Worm (Caenorhabditis elegans): ENCODE measurements around the gene C16C10.1.

Gene C16C10.1

ce11 chrIII:4195306-4196008 lies 14.2 kb upstream of the C16C10.1 start (continued):
- TF ChIP-seq blmp-1 (tag; optimal IDR thresholded peaks at IDR 0.05) (peak; percentile 77), elt-2 (tag; optimal IDR thresholded peaks at IDR 0.05) (peak; percentile 60), fkh-4 (tag; optimal IDR thresholded peaks at IDR 0.05; ENCODE audit: borderline replicate concordance) (peak; percentile 32), lsy-2 (tag; optimal IDR thresholded peaks at IDR 0.05) (peak; percentile 2 to 51), nhr-77 (tag; optimal IDR thresholded peaks at IDR 0.05) (no peak), C16A3.4 (tag; optimal IDR thresholded peaks at IDR 0.05) (peak; percentile 43), hlh-4 (tag; optimal IDR thresholded peaks at IDR 0.05) (no peak), snpc-4 (tag; optimal IDR thresholded peaks at IDR 0.05) (no peak), ztf-11 (tag; optimal IDR thresholded peaks at IDR 0.05) (no peak), nhr-28 (tag; optimal IDR thresholded peaks at IDR 0.05) (no peak), sox-4 (tag; optimal IDR thresholded peaks at IDR 0.05) (no peak), tlp-1 (tag; optimal IDR thresholded peaks at IDR 0.05) (no peak), unc-86 (tag; optimal IDR thresholded peaks at IDR 0.05) (no peak), efl-3 (GFP tag; optimal IDR thresholded peaks at IDR 0.05) (no peak), pag-3 (tag; optimal IDR thresholded peaks at IDR 0.05; ENCODE audit: borderline replicate concordance, insufficient read depth) (no peak), rnt-1 (tag; optimal IDR thresholded peaks at IDR 0.05) (peak; percentile 53), efl-1 (optimal IDR thresholded peaks at IDR 0.05) (peak; percentile 44 to 50), efl-1 (GFP tag; optimal IDR thresholded peaks at IDR 0.05 in 1 of 2) (peak in 1 of 2 experiments; percentile 8), jun-1 (tag; optimal IDR thresholded peaks at IDR 0.05) (no peak), sup-37 (GFP tag; optimal IDR thresholded peaks at IDR 0.05) (peak; percentile 41), nhr-76 (tag; optimal IDR thresholded peaks at IDR 0.05) (no peak), nhr-237 (tag; optimal IDR thresholded peaks at IDR 0.05) (no peak), nhr-85 (tag) (peak; percentile 80), snu-23 (GFP tag; optimal IDR thresholded peaks at IDR 0.05) (peak; percentile 49), dsc-1 (tag; optimal IDR thresholded peaks at IDR 0.05) (peak; percentile 64)

- peak; percentile 34 for TF ChIP-seq ztf-4 (tag; optimal IDR thresholded peaks at IDR 0.05)
- TF ChIP-seq grh-1 (GFP tag; IDR thresholded peaks at IDR 0.05) = no peak
- no peak for TF ChIP-seq F16B12.6 (tag; optimal IDR thresholded peaks at IDR 0.05)
- TF ChIP-seq rnt-1 (tag; optimal IDR thresholded peaks at IDR 0.05) = peak; percentile 14
- TF ChIP-seq nhr-85 (tag) = peak; percentile 72
- TF ChIP-seq mab-9 (GFP tag; IDR thresholded peaks at IDR 0.05) = 0 out of 2 replicates have a peak, but pooled peaks have one; percentile 1
Observed at ce11 chrIII:4194349-4195110, 13.3 kb upstream of the C16C10.1 start.

ce11 chrIII:4193659-4194103 lies 12.4 kb upstream of the C16C10.1 start, which contains the start of gene xbp-1:
Gene xbp-1, plus strand, starts transcription at chrIII:4193809.
- TF ChIP-seq nhr-90 (tag; optimal IDR thresholded peaks at IDR 0.05; ENCODE audit: poor library complexity) (peak; percentile 80), irx-1 (tag; optimal IDR thresholded peaks at IDR 0.05) (peak; percentile 45), nhr-77 (tag; optimal IDR thresholded peaks at IDR 0.05) (peak; percentile 84), ceh-88 (GFP tag; IDR thresholded peaks at IDR 0.05) (no peak), lin-15B (tag; optimal IDR thresholded peaks at IDR 0.05) (peak; percentile 68), unc-62 (GFP tag; optimal IDR thresholded peaks at IDR 0.05) (peak; percentile 4), swsn-7 (tag; optimal IDR thresholded peaks at IDR 0.05) (peak; percentile 78), Y116A8C.19 (tag; optimal IDR thresholded peaks at IDR 0.05; ENCODE audit: borderline replicate concordance) (no peak), fos-1 (tag; optimal IDR thresholded peaks at IDR 0.05) (peak; percentile 94), nhr-20 (tag; optimal IDR thresholded peaks at IDR 0.05) (peak; percentile 84), mab-9 (GFP tag; IDR thresholded peaks at IDR 0.05) (no peak), ceh-8 (GFP tag; optimal IDR thresholded peaks at IDR 0.05) (peak; percentile 30), lir-3 (tag; optimal IDR thresholded peaks at IDR 0.05; ENCODE audit: poor library complexity) (peak; percentile 59), skn-1 (tag; optimal IDR thresholded peaks at IDR 0.05) (peak; percentile 95), nhr-237 (tag; optimal IDR thresholded peaks at IDR 0.05) (peak; percentile 85), alr-1 (tag; optimal IDR thresholded peaks at IDR 0.05; ENCODE audit: borderline replicate concordance) (no peak), pqm-1 (tag; optimal IDR thresholded peaks at IDR 0.05) (peak; percentile 79), zip-4 (GFP tag; optimal IDR thresholded peaks at IDR 0.05) (peak; percentile 99), nhr-11 (tag; optimal IDR thresholded peaks at IDR 0.05) (peak; percentile 75), lin-39 (tag; optimal IDR thresholded peaks at IDR 0.05) (no peak), sptf-1 (tag; optimal IDR thresholded peaks at IDR 0.05) (no peak), hpl-2 (GFP tag; optimal IDR thresholded peaks at IDR 0.05) (peak; percentile 88), blmp-1 (tag; optimal IDR thresholded peaks at IDR 0.05) (peak; percentile 82), dsc-1 (tag; optimal IDR thresholded peaks at IDR 0.05) (peak; percentile 54)

Data from whole organism, L1 larva.